Fruit fly (Drosophila melanogaster) whole organism, adult: ENCODE measurements around the gene Sodh1.

ENCODE experiments used
- CG12768 ChIP-seq: fragments of 200-800 bp; sonication (Bioruptor generic); optimal IDR thresholded peaks from 2 replicates; lab custom pipeline; 2017; ENCODE audit warnings: missing biosample characterization, missing genetic modification characterization, mild to moderate bottlenecking, moderate library complexity, missing genetic modification reagents
- CG14711 ChIP-seq: fragments of 200-800 bp; sonication (Bioruptor generic); optimal IDR thresholded peaks from 2 replicates; lab custom pipeline; 2018; ENCODE audit warnings: missing biosample characterization, mild to moderate bottlenecking, missing genetic modification characterization, moderate library complexity
- CG33017 ChIP-seq: fragments of 200-800 bp; sonication (Bioruptor generic); optimal IDR thresholded peaks from 2 replicates; lab custom pipeline; 2018; ENCODE audit warnings: missing biosample characterization, mild to moderate bottlenecking, missing genetic modification characterization, moderate library complexity
- CG5204 ChIP-seq: fragments of 200-800 bp; sonication (Bioruptor generic); optimal IDR thresholded peaks from 2 replicates; lab custom pipeline; 2016; ENCODE audit warnings: missing biosample characterization, missing genetic modification characterization
- CG7045 ChIP-seq: fragments of 200-800 bp; sonication (Bioruptor generic); optimal IDR thresholded peaks from 2 replicates; lab custom pipeline; 2017; ENCODE audit warnings: missing biosample characterization, mild to moderate bottlenecking, missing genetic modification characterization
- Clk ChIP-seq: fragments of 200-800 bp; sonication (Bioruptor generic); optimal IDR thresholded peaks from 2 replicates; lab custom pipeline; 2017; ENCODE audit warnings: missing biosample characterization, missing genetic modification characterization
- Hr96 ChIP-seq: fragments of 200-800 bp; sonication (Bioruptor generic); optimal IDR thresholded peaks from 2 replicates; lab custom pipeline; 2016; ENCODE audit warnings: missing biosample characterization, missing genetic modification characterization
- Mnt ChIP-seq: fragments of 200-800 bp; sonication (Bioruptor generic); optimal IDR thresholded peaks from 2 replicates; lab custom pipeline; 2016; ENCODE audit warnings: missing biosample characterization, mild to moderate bottlenecking, missing genetic modification characterization
- kay ChIP-seq: fragments of 200-800 bp; sonication (Bioruptor generic); peaks from one replicate; lab custom pipeline; 2016; ENCODE audit warnings: missing biosample characterization, missing genetic modification characterization, borderline replicate concordance
- ovo ChIP-seq: fragments of 200-800 bp; sonication (Bioruptor generic); optimal IDR thresholded peaks from 2 replicates; lab custom pipeline; 2016; ENCODE audit warnings: missing biosample characterization, missing genetic modification characterization

DNA sequence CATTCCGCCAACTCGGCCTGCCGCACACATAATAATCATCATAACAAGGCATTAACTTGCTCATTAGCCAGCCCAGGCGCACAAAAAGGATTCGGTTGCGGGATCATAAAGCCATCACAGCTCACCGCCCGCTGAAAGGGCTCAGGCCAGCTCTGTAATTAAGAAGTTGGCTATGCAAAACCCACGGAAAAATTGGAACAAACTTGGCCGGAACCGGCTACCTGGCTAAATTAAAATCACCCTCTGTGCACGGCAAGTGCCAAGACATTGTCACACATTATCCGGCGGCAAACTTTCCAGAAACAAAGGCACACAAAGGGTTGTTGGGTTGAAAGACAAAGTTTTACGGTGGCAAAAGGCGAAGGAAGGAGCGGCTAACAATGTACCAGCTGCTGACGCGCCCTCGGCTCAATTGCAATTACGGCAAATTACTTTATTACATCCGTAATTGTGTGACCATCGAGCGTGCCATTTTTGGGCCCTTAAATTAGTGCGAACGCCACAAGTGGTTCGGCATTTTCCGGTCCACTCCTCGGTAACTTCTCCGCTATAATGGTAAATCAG is 16.4 kb upstream of the Sodh1 start:
- TF ChIP-seq Hr96: no peak
- TF ChIP-seq CG12768 (GFP tag; lab: Kevin White, UChicago): no peak
- no peak for TF ChIP-seq CG5204 (GFP tag; lab: Kevin White, UChicago)
- TF ChIP-seq Clk: no peak
- no peak for TF ChIP-seq CG14711 (tag; lab: Kevin White, UChicago)
- TF ChIP-seq CG7045 (GFP tag; lab: Kevin White, UChicago): no peak
- no peak for TF ChIP-seq ovo (GFP tag; lab: Kevin White, UChicago)
- no peak for TF ChIP-seq CG33017 (tag; lab: Kevin White, UChicago)
- TF ChIP-seq kay (GFP tag; lab: Kevin White, UChicago): no peak
- TF ChIP-seq Mnt (GFP tag; lab: Kevin White, UChicago): no peak
